Fruit fly (Drosophila melanogaster) whole organism, embryonic: ENCODE data around the gene CG6569.

Experiments
- CG14710 ChIP-seq: fragments of 200-800 bp; sonication (Bioruptor generic); optimal IDR thresholded peaks from 3 replicates; lab custom pipeline; 2019; ENCODE audit warnings: missing biosample characterization, mild to moderate bottlenecking, missing genetic modification characterization, moderate library complexity
- CG9876 ChIP-seq: fragments of 200-800 bp; sonication (Bioruptor generic); optimal IDR thresholded peaks from 2 replicates; lab custom pipeline; 2016; ENCODE audit warnings: missing biosample characterization, missing genetic modification characterization

dm6 chr3R:21822562-21822933 lies 45.2 kb downstream of the CG6569 start, which contains the start of gene CASK:
- TF ChIP-seq CG9876 (GFP tag; lab: Kevin White, UChicago) = no peak
- peak; percentile 40 for TF ChIP-seq CG14710 (tag; lab: Kevin White, UChicago)
